Fruit fly (Drosophila melanogaster) whole organism, embryonic: ENCODE measurements around the gene CG13386.

ENCODE experiments used
- CG10979 ChIP-seq: fragments of 200-800 bp; sonication (Bioruptor generic); optimal IDR thresholded peaks from 2 replicates; lab custom pipeline; 2018; ENCODE audit warnings: missing biosample characterization, mild to moderate bottlenecking, missing genetic modification characterization, moderate library complexity
- CG12942 ChIP-seq: fragments of 200-800 bp; sonication (Bioruptor generic); optimal IDR thresholded peaks from 3 replicates; lab custom pipeline; 2016; ENCODE audit warnings: missing biosample characterization, missing genetic modification characterization
- CG14860 ChIP-seq: fragments of 200-800 bp; sonication (Bioruptor generic); IDR thresholded peaks from 3 replicates; pipeline ENCODE4 v1.3.6; 2022; ENCODE audit warnings: missing biosample characterization, missing genetic modification characterization; ENCODE audit not compliant: partially characterized antibody
- CG15479 ChIP-seq: fragments of 200-800 bp; sonication (Bioruptor generic); optimal IDR thresholded peaks from 3 replicates; lab custom pipeline; 2019; ENCODE audit warnings: missing biosample characterization, mild to moderate bottlenecking, missing genetic modification characterization, moderate library complexity
- CG16815 ChIP-seq: fragments of 200-800 bp; sonication (Bioruptor generic); optimal IDR thresholded peaks from 3 replicates; lab custom pipeline; 2017; ENCODE audit warnings: missing biosample characterization, mild to moderate bottlenecking, missing genetic modification characterization
- CG17568 ChIP-seq: fragments of 200-800 bp; sonication (Bioruptor generic); optimal IDR thresholded peaks from 2 replicates; lab custom pipeline; 2018; ENCODE audit warnings: missing biosample characterization, mild to moderate bottlenecking, missing genetic modification characterization, moderate library complexity
- CG1792 ChIP-seq: fragments of 200-800 bp; sonication (Bioruptor generic); optimal IDR thresholded peaks from 2 replicates; lab custom pipeline; 2016; ENCODE audit warnings: missing biosample characterization, missing genetic modification characterization
- CG2889 ChIP-seq: fragments of 200-800 bp; sonication (Bioruptor generic); IDR thresholded peaks from 3 replicates; pipeline ENCODE4 v1.3.6; 2022; ENCODE audit warnings: missing biosample characterization, missing genetic modification characterization
- CG3995 ChIP-seq: fragments of 200-800 bp; sonication (Bioruptor generic); optimal IDR thresholded peaks from 3 replicates; lab custom pipeline; 2016; ENCODE audit warnings: missing biosample characterization, missing genetic modification characterization
- CG4282 ChIP-seq: fragments of 200-800 bp; sonication (Bioruptor generic); optimal IDR thresholded peaks from 2 replicates; lab custom pipeline; 2016; ENCODE audit warnings: missing biosample characterization, missing genetic modification characterization
- CG4360 ChIP-seq: fragments of 200-800 bp; sonication (Bioruptor generic); IDR thresholded peaks from 2 replicates; pipeline ENCODE4 v1.3.6; 2022; ENCODE audit warnings: missing biosample characterization, missing genetic modification characterization
- CG6854 ChIP-seq: fragments of 200-800 bp; sonication (Bioruptor generic); optimal IDR thresholded peaks from 3 replicates; lab custom pipeline; 2017; ENCODE audit warnings: missing biosample characterization, mild to moderate bottlenecking, missing genetic modification characterization
- CG7745 ChIP-seq: fragments of 200-800 bp; sonication (Bioruptor generic); optimal IDR thresholded peaks from 2 replicates; lab custom pipeline; 2018; ENCODE audit warnings: missing biosample characterization, mild to moderate bottlenecking, missing genetic modification characterization, moderate library complexity
- CG9609 ChIP-seq: fragments of 200-800 bp; sonication (Bioruptor generic); optimal IDR thresholded peaks from 3 replicates; lab custom pipeline; 2016; ENCODE audit warnings: missing biosample characterization, missing genetic modification characterization
- CG9817 ChIP-seq: fragments of 200-800 bp; sonication (Bioruptor generic); optimal IDR thresholded peaks from 2 replicates; lab custom pipeline; 2018; ENCODE audit warnings: missing biosample characterization, mild to moderate bottlenecking, missing genetic modification characterization, moderate library complexity
- D19B ChIP-seq: fragments of 200-800 bp; sonication (Bioruptor generic); optimal IDR thresholded peaks from 2 replicates; lab custom pipeline; 2017; ENCODE audit warnings: missing biosample characterization, mild to moderate bottlenecking, missing genetic modification characterization
- Deaf1 ChIP-seq: fragments of 200-800 bp; optimal IDR thresholded peaks from 3 replicates; lab custom pipeline; 2019; ENCODE audit warnings: missing biosample characterization, mild to moderate bottlenecking, missing genetic modification characterization, moderate library complexity
- Dref ChIP-seq: fragments of 200-800 bp; sonication (Bioruptor generic); IDR thresholded peaks from 2 replicates; pipeline ENCODE4 v1.3.6; 2022; ENCODE audit warnings: missing biosample characterization, missing genetic modification characterization
- E2f1 ChIP-seq: fragments of 200-800 bp; sonication (Bioruptor generic); IDR thresholded peaks from 2 replicates; pipeline ENCODE4 v1.3.6; 2022; ENCODE audit warnings: missing biosample characterization, missing genetic modification characterization
- ERR ChIP-seq: fragments of 200-800 bp; sonication (Bioruptor generic); optimal IDR thresholded peaks from 2 replicates; lab custom pipeline; 2016; ENCODE audit warnings: missing biosample characterization, missing genetic modification characterization
- Jarid2 ChIP-seq: fragments of 200-800 bp; sonication (Bioruptor generic); optimal IDR thresholded peaks from 3 replicates; lab custom pipeline; 2017; ENCODE audit warnings: mild to moderate bottlenecking, missing biosample characterization, missing genetic modification reagents, missing genetic modification characterization
- Lpt ChIP-seq: fragments of >200 bp; optimal IDR thresholded peaks from 2 replicates; lab custom pipeline; 2018; ENCODE audit warnings: missing biosample characterization, missing genetic modification characterization
- MESR4 ChIP-seq: fragments of 200-800 bp; sonication (Bioruptor generic); optimal IDR thresholded peaks from 2 replicates; lab custom pipeline; 2018; ENCODE audit warnings: missing biosample characterization, mild to moderate bottlenecking, missing genetic modification characterization, moderate library complexity
- Med ChIP-seq: fragments of 200-800 bp; sonication (Bioruptor generic); peaks from one replicate; lab custom pipeline; 2016; ENCODE audit warnings: missing biosample characterization, missing genetic modification characterization, mild to moderate bottlenecking, inconsistent platforms, moderate library complexity
- Mrtf ChIP-seq: fragments of 200-800 bp; sonication (Bioruptor generic); IDR thresholded peaks from 3 replicates; pipeline ENCODE4 v1.3.6; 2022; ENCODE audit warnings: missing biosample characterization, missing genetic modification characterization
- Myb ChIP-seq: fragments of 200-800 bp; sonication (Bioruptor generic); optimal IDR thresholded peaks from 2 replicates; lab custom pipeline; 2016; ENCODE audit warnings: missing biosample characterization, missing genetic modification characterization
- Nf-YB ChIP-seq: fragments of 200-800 bp; sonication (Bioruptor generic); optimal IDR thresholded peaks from 3 replicates; lab custom pipeline; 2019; ENCODE audit warnings: missing biosample characterization, mild to moderate bottlenecking, missing genetic modification characterization, moderate library complexity
- Pdp1 ChIP-seq, 2 experiments: fragments of 200-800 bp; sonication (Bioruptor generic); optimal IDR thresholded peaks; 3 replicates each; lab custom pipeline; 2016; ENCODE audit warnings: missing biosample characterization in 2 of 2, missing genetic modification characterization in 2 of 2, mild to moderate bottlenecking in 1 of 2, moderate library complexity in 1 of 2
- Scr ChIP-seq: fragments of 200-800 bp; sonication (Bioruptor generic); IDR thresholded peaks from 2 replicates; pipeline ENCODE4 v1.3.6; 2022; ENCODE audit warnings: missing biosample characterization, missing genetic modification characterization; ENCODE audit not compliant: partially characterized antibody
- Sin3A ChIP-seq: fragments of >200 bp; optimal IDR thresholded peaks from 2 replicates; lab custom pipeline; 2018
- Usf ChIP-seq: fragments of 200-800 bp; sonication (Bioruptor generic); optimal IDR thresholded peaks from 2 replicates; lab custom pipeline; 2017; ENCODE audit warnings: missing genotype, missing biosample characterization, missing genetic modification characterization
- cato ChIP-seq: fragments of 200-800 bp; sonication (Bioruptor generic); optimal IDR thresholded peaks from 2 replicates; lab custom pipeline; 2016; ENCODE audit warnings: missing biosample characterization, missing genetic modification characterization, borderline replicate concordance
- chinmo ChIP-seq: fragments of 200-800 bp; sonication (Bioruptor generic); IDR thresholded peaks from 4 replicates; pipeline ENCODE4 v1.3.6; 2022; ENCODE audit warnings: missing biosample characterization, missing genetic modification characterization; ENCODE audit not compliant: partially characterized antibody
- disco-r ChIP-seq: fragments of 200-800 bp; sonication (Bioruptor generic); optimal IDR thresholded peaks from 2 replicates; lab custom pipeline; 2016; ENCODE audit warnings: missing biosample characterization, missing genetic modification characterization
- eve ChIP-seq, 2 experiments: fragments of >200 bp; optimal IDR thresholded peaks; 2 replicates each; lab custom pipeline; 2017; ENCODE audit warnings: missing biosample characterization in 2 of 2, missing genetic modification characterization in 2 of 2
- fd102C ChIP-seq: fragments of 200-800 bp; sonication (Bioruptor generic); optimal IDR thresholded peaks from 2 replicates; lab custom pipeline; 2018; ENCODE audit warnings: missing biosample characterization, mild to moderate bottlenecking, missing genetic modification characterization, moderate library complexity
- fru ChIP-seq: fragments of >200 bp; optimal IDR thresholded peaks from 2 replicates; lab custom pipeline; 2017
- gt ChIP-seq: fragments of 200-800 bp; sonication (Bioruptor generic); IDR thresholded peaks from 2 replicates; pipeline ENCODE4 v1.3.6; 2022; ENCODE audit warnings: missing biosample characterization, missing genetic modification characterization
- ind ChIP-seq: fragments of 200-800 bp; sonication (Bioruptor generic); optimal IDR thresholded peaks from 3 replicates; lab custom pipeline; 2016; ENCODE audit warnings: missing biosample characterization, missing genetic modification characterization
- lov ChIP-seq, 2 experiments: fragments of 200-800 bp in 1 of 2; fragments of >200 bp in 1 of 2; sonication (Bioruptor generic) in 1 of 2; IDR thresholded peaks in 1 of 2; optimal IDR thresholded peaks in 1 of 2; 2 replicates in 1 of 2; 3 replicates in 1 of 2; pipeline versions ENCODE4 v1.3.6 to Lab custom; 2017 to 2022; ENCODE audit warnings: missing biosample characterization in 1 of 2, missing genetic modification characterization in 1 of 2
- nerfin-2 ChIP-seq: fragments of 200-800 bp; sonication (Bioruptor generic); IDR thresholded peaks from 2 replicates; pipeline ENCODE4 v1.3.6; 2022; ENCODE audit warnings: missing biosample characterization, missing genetic modification characterization; ENCODE audit not compliant: partially characterized antibody
- pb ChIP-seq: fragments of 200-800 bp; sonication (Bioruptor generic); optimal IDR thresholded peaks from 3 replicates; lab custom pipeline; 2016; ENCODE audit warnings: missing biosample characterization, missing genetic modification characterization
- pita ChIP-seq: fragments of 200-800 bp; sonication (Bioruptor generic); optimal IDR thresholded peaks from 2 replicates; lab custom pipeline; 2017; ENCODE audit warnings: missing biosample characterization, mild to moderate bottlenecking, missing genetic modification characterization
- ranshi ChIP-seq: fragments of 200-800 bp; sonication (Bioruptor generic); IDR thresholded peaks from 2 replicates; pipeline ENCODE4 v1.3.6; 2022; ENCODE audit warnings: missing biosample characterization, missing genetic modification characterization
- scrt ChIP-seq: fragments of 200-800 bp; sonication (Bioruptor generic); optimal IDR thresholded peaks from 2 replicates; lab custom pipeline; 2018; ENCODE audit warnings: missing biosample characterization, mild to moderate bottlenecking, missing genetic modification characterization, moderate library complexity
- sd ChIP-seq: fragments of 200-800 bp; sonication (Bioruptor generic); optimal IDR thresholded peaks from 3 replicates; lab custom pipeline; 2018; ENCODE audit warnings: missing biosample characterization, mild to moderate bottlenecking, missing genetic modification characterization, moderate library complexity
- sr ChIP-seq: fragments of 200-800 bp; sonication (Bioruptor generic); IDR thresholded peaks from 3 replicates; pipeline ENCODE4 v1.3.6; 2022; ENCODE audit warnings: missing biosample characterization, missing genetic modification characterization
- tap ChIP-seq: fragments of 200-800 bp; optimal IDR thresholded peaks from 3 replicates; lab custom pipeline; 2019; ENCODE audit warnings: missing biosample characterization, mild to moderate bottlenecking, missing genetic modification characterization, moderate library complexity
- tup ChIP-seq: fragments of 200-800 bp; sonication (Bioruptor generic); optimal IDR thresholded peaks from 2 replicates; lab custom pipeline; 2016; ENCODE audit warnings: missing biosample characterization, mild to moderate bottlenecking, missing genetic modification characterization, moderate library complexity
- zen2 ChIP-seq: fragments of 200-800 bp; sonication (Bioruptor generic); IDR thresholded peaks from 3 replicates; pipeline ENCODE4 v1.3.6; 2022; ENCODE audit warnings: missing biosample characterization, missing genetic modification characterization; ENCODE audit not compliant: partially characterized antibody

The CG13386 gene

DNA sequence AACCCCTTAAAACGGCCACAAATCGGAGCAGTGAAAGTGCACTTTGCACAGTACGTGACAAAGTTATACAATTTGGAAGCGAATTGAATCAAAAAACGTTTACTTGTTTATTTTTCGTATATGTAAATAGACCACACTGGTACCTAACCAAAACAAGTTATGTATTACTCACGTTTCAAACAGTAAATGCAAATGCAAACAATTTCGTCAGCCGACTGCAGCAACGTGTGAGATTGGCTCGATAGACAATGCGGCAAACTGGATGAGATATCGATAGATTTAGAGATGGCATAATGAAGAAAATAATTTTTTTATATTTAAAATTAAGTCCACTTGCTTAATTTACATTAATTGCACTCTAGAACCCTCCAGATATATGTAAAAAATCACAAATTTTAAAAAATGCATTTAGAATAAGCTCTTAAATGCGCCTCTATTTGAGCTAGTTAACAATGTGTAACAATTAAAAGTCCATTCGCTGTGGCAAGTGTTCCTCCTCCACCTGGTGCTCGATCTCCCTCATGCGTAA, 17.2 kb upstream of the CG13386 start, which contains the start of gene AlaRS (continued):
- TF ChIP-seq CG12942 (GFP tag; lab: Kevin White, UChicago) (peak; percentile 4), fru (no peak), Nf-YB (GFP tag; lab: Kevin White, UChicago) (peak; percentile 1), Dref (GFP tag; lab: Robert Waterston, UW) (peak; percentile 68), Sin3A (lab: Kevin White, UChicago) (peak; percentile 3), CG4360 (no peak), CG2889 (GFP tag; lab: Robert Waterston, UW) (no peak), Lpt (GFP tag; lab: Kevin White, UChicago) (no peak), CG6854 (GFP tag; lab: Kevin White, UChicago) (no peak), Myb (no peak), Usf (GFP tag; lab: Kevin White, UChicago) (no peak), Pdp1 (GFP tag; optimal IDR thresholded peaks at IDR 0.05; lab: Kevin White, UChicago) (peak in 1 of 2 experiments; percentile 60), zen2 (GFP tag; lab: Robert Waterston, UW) (peak; percentile 59; the same call in 1 of the 3 replicates), cato (no peak), CG16815 (GFP tag; lab: Kevin White, UChicago) (no peak), CG10979 (tag; lab: Kevin White, UChicago) (peak; percentile 30), tup (GFP tag; lab: Kevin White, UChicago) (no peak), CG1792 (no peak), CG17568 (GFP tag; lab: Kevin White, UChicago) (peak; percentile 29), D19B (GFP tag; lab: Kevin White, UChicago) (no peak), pita (no peak), chinmo (peak; percentile 83; the same call in 2 of the 4 replicates), ranshi (GFP tag; lab: Robert Waterston, UW) (no peak), CG9609 (GFP tag; lab: Kevin White, UChicago) (no peak), CG3995 (GFP tag; lab: Kevin White, UChicago) (peak; percentile 13), eve (GFP tag; optimal IDR thresholded peaks at IDR 0.05; lab: Kevin White, UChicago) (no peak), disco-r (GFP tag; lab: Kevin White, UChicago) (no peak), Scr (GFP tag; lab: Robert Waterston, UW) (peak; percentile 75), tap (tag; lab: Kevin White, UChicago) (peak; percentile 4), nerfin-2 (GFP tag; lab: Robert Waterston, UW) (peak; percentile 36; the same call in 1 of the 2 replicates), ind (GFP tag; lab: Kevin White, UChicago) (peak; percentile 25), MESR4 (peak; percentile 77), pb (no peak), CG15479 (GFP tag; lab: Kevin White, UChicago) (no peak), CG14860 (peak; percentile 41; the same call in 1 of the 3 replicates), Deaf1 (tag; lab: Kevin White, UChicago) (peak; percentile 9), Med (GFP tag; lab: Kevin White, UChicago) (peak; percentile 75), fd102C (GFP tag; lab: Kevin White, UChicago) (no peak), sd (tag; lab: Kevin White, UChicago) (no peak), CG7745 (tag; lab: Kevin White, UChicago) (no peak), E2f1 (GFP tag; lab: Robert Waterston, UW) (no peak), gt (GFP tag; lab: Robert Waterston, UW) (no peak), scrt (no peak), Jarid2 (GFP tag; lab: Kevin White, UChicago) (no peak), Mrtf (no peak), sr (GFP tag; lab: Robert Waterston, UW) (no peak), CG9817 (no peak), CG4282 (GFP tag; lab: Kevin White, UChicago) (no peak), ERR (no peak), lov (optimal IDR thresholded peaks at IDR 0.05; lab: Kevin White, UChicago) (no peak), lov (GFP tag; IDR thresholded peaks at IDR 0.05; lab: Robert Waterston, UW) (no peak)
